Worm (Caenorhabditis elegans) whole organism, late embryonic: ENCODE results near the gene F35G2.5.

Experiments
- C08G9.2 ChIP-seq: sonication (generic microtip); optimal IDR thresholded peaks from 2 replicates; lab custom pipeline; 2016; ENCODE audit warnings: mild to moderate bottlenecking, missing genetic modification characterization, moderate library complexity, missing compliant biosample characterization
- C38D4.7 ChIP-seq: fragments of 200-800 bp; sonication (Bioruptor generic); optimal IDR thresholded peaks from 2 replicates; lab custom pipeline; 2018; ENCODE audit warnings: mild to moderate bottlenecking, missing genetic modification characterization, moderate library complexity, missing compliant biosample characterization
- F13H6.1 ChIP-seq: sonication (generic microtip); optimal IDR thresholded peaks from 2 replicates; lab custom pipeline; 2016; ENCODE audit warnings: missing genetic modification characterization, missing compliant biosample characterization
- T23F11.4 ChIP-seq: fragments of 200-800 bp; sonication (Bioruptor generic); optimal IDR thresholded peaks from 2 replicates; lab custom pipeline; 2018; ENCODE audit warnings: mild to moderate bottlenecking, missing genetic modification characterization, missing compliant biosample characterization
- Y22D7AL.16 ChIP-seq: sonication (generic microtip); optimal IDR thresholded peaks from 2 replicates; lab custom pipeline; 2016; ENCODE audit warnings: missing genetic modification characterization, missing compliant biosample characterization
- ahr-1 ChIP-seq: sonication (generic microtip); optimal IDR thresholded peaks from 2 replicates; lab custom pipeline; 2016; ENCODE audit warnings: missing genetic modification characterization, missing compliant biosample characterization
- ama-1 ChIP-seq: fragments of 150-350 bp; optimal IDR thresholded peaks from 2 replicates; lab custom pipeline; 2014
- ceh-2 ChIP-seq: sonication (generic microtip); optimal IDR thresholded peaks from 2 replicates; lab custom pipeline; 2016; ENCODE audit warnings: missing genotype, missing genetic modification characterization, missing compliant biosample characterization
- ceh-31 ChIP-seq: sonication (generic microtip); optimal IDR thresholded peaks from 2 replicates; lab custom pipeline; 2016; ENCODE audit warnings: missing genetic modification characterization, missing compliant biosample characterization
- dve-1 ChIP-seq: sonication (generic microtip); optimal IDR thresholded peaks from 2 replicates; lab custom pipeline; 2017; ENCODE audit warnings: antibody characterized with exemption, mild to moderate bottlenecking, missing genetic modification characterization, missing compliant biosample characterization
- elt-2 ChIP-seq: sonication (generic microtip); optimal IDR thresholded peaks from 2 replicates; lab custom pipeline; 2016; ENCODE audit warnings: missing genetic modification reagents, missing genetic modification characterization, missing compliant biosample characterization
- ets-4 ChIP-seq: sonication (generic microtip); optimal IDR thresholded peaks from 2 replicates; lab custom pipeline; 2016; ENCODE audit warnings: missing genetic modification characterization, missing compliant biosample characterization
- fkh-10 ChIP-seq: fragments of 150-350 bp; optimal IDR thresholded peaks from 2 replicates; lab custom pipeline; 2014; ENCODE audit warnings: missing biosample characterization, missing genetic modification reagents, missing genetic modification characterization
- fkh-6 ChIP-seq: sonication (generic microtip); optimal IDR thresholded peaks from 2 replicates; lab custom pipeline; 2016; ENCODE audit warnings: missing genetic modification characterization, missing compliant biosample characterization
- gmeb-2 ChIP-seq: sonication (generic microtip); optimal IDR thresholded peaks from 2 replicates; lab custom pipeline; 2016; ENCODE audit warnings: missing genetic modification characterization, inconsistent platforms, missing compliant biosample characterization
- hlh-13 ChIP-seq: fragments of 200-800 bp; sonication (Bioruptor generic); optimal IDR thresholded peaks from 2 replicates; lab custom pipeline; 2018; ENCODE audit warnings: mild to moderate bottlenecking, missing genetic modification characterization, missing compliant biosample characterization
- hlh-6 ChIP-seq: sonication (generic microtip); optimal IDR thresholded peaks from 2 replicates; lab custom pipeline; 2016; ENCODE audit warnings: missing genotype, missing genetic modification characterization, missing compliant biosample characterization
- madf-2 ChIP-seq: sonication (generic microtip); optimal IDR thresholded peaks from 2 replicates; lab custom pipeline; 2017; ENCODE audit warnings: missing genetic modification characterization, missing compliant biosample characterization
- mec-3 ChIP-seq: sonication (generic microtip); optimal IDR thresholded peaks from 2 replicates; lab custom pipeline; 2016; ENCODE audit warnings: borderline replicate concordance, missing genetic modification characterization, missing compliant biosample characterization
- nfya-1 ChIP-seq: sonication (generic microtip); optimal IDR thresholded peaks from 2 replicates; lab custom pipeline; 2017; ENCODE audit warnings: missing genetic modification characterization, mild to moderate bottlenecking, missing compliant biosample characterization, antibody characterized with exemption, moderate library complexity
- npax-4 ChIP-seq: sonication (generic microtip); optimal IDR thresholded peaks from 2 replicates; lab custom pipeline; 2016; ENCODE audit warnings: missing genetic modification characterization, missing compliant biosample characterization
- odd-2 ChIP-seq: sonication (generic microtip); optimal IDR thresholded peaks from 2 replicates; lab custom pipeline; 2017; ENCODE audit warnings: antibody characterized with exemption, mild to moderate bottlenecking, missing genetic modification characterization, missing compliant biosample characterization
- pag-3 ChIP-seq: sonication (generic microtip); optimal IDR thresholded peaks from 2 replicates; lab custom pipeline; 2016; ENCODE audit warnings: missing compliant biosample characterization, missing genetic modification characterization, borderline replicate concordance
- pat-9 ChIP-seq: fragments of 200-800 bp; sonication (Bioruptor generic); optimal IDR thresholded peaks from 2 replicates; lab custom pipeline; 2018; ENCODE audit warnings: mild to moderate bottlenecking, missing genetic modification characterization, moderate library complexity, missing compliant biosample characterization
- pax-1 ChIP-seq: fragments of 150-350 bp; optimal IDR thresholded peaks from 2 replicates; lab custom pipeline; 2014; ENCODE audit warnings: missing biosample characterization, missing genetic modification characterization
- pha-2 ChIP-seq: sonication (generic microtip); optimal IDR thresholded peaks from 2 replicates; lab custom pipeline; 2017; ENCODE audit warnings: mild to moderate bottlenecking, missing genetic modification characterization, missing compliant biosample characterization
- pha-4 ChIP-seq: fragments of 150-350 bp; optimal IDR thresholded peaks from 2 replicates; lab custom pipeline; 2018; ENCODE audit warnings: missing biosample characterization, missing genetic modification reagents, missing genetic modification characterization
- pqm-1 ChIP-seq: sonication (generic microtip); optimal IDR thresholded peaks from 2 replicates; lab custom pipeline; 2016; ENCODE audit warnings: missing genetic modification characterization, missing compliant biosample characterization
- pros-1 ChIP-seq: fragments of 150-350 bp; optimal IDR thresholded peaks from 2 replicates; lab custom pipeline; 2014; ENCODE audit warnings: missing biosample characterization, missing genetic modification reagents, missing genetic modification characterization
- sdc-2 ChIP-seq: sonication (generic microtip); optimal IDR thresholded peaks from 2 replicates; lab custom pipeline; 2016; ENCODE audit warnings: missing genotype, missing genetic modification characterization, missing compliant biosample characterization
- tbx-2 ChIP-seq: sonication (generic microtip); optimal IDR thresholded peaks from 2 replicates; lab custom pipeline; 2016; ENCODE audit warnings: missing genetic modification characterization, missing compliant biosample characterization
- ttx-3 ChIP-seq: sonication (generic microtip); optimal IDR thresholded peaks from 2 replicates; lab custom pipeline; 2016; ENCODE audit warnings: missing genetic modification reagents, missing genetic modification characterization, missing compliant biosample characterization
- unc-3 ChIP-seq, 2 experiments: fragments of 200-800 bp in 1 of 2; sonication (Bioruptor generic) in 1 of 2; sonication (generic microtip) in 1 of 2; conservative IDR thresholded peaks in 1 of 2; optimal IDR thresholded peaks in 1 of 2; 2 replicates each; pipeline versions ENCODE4 v1.3.6 to Lab custom; 2016 to 2022; ENCODE audit warnings: missing compliant biosample characterization in 2 of 2, missing genetic modification characterization in 2 of 2, missing genetic modification reagents in 1 of 2
- unc-42 ChIP-seq: sonication (generic microtip); optimal IDR thresholded peaks from 2 replicates; lab custom pipeline; 2016; ENCODE audit warnings: missing genotype, missing genetic modification characterization, missing compliant biosample characterization
- unc-86 ChIP-seq: sonication (generic microtip); optimal IDR thresholded peaks from 2 replicates; lab custom pipeline; 2016; ENCODE audit warnings: missing genetic modification characterization, missing compliant biosample characterization

F35G2.5 gene

ce11 chrIV:12196608-12197007, 22.8 kb upstream of the F35G2.5 start:
- TF ChIP-seq elt-2: peak; percentile 36
- TF ChIP-seq pqm-1: no peak

ce11 chrIV:12197679-12198078, 21.7 kb upstream of the F35G2.5 start:
- TF ChIP-seq elt-2 (peak; percentile 76), gmeb-2 (tag; lab: Kevin White, UChicago) (no peak)

ce11 chrIV:12198816-12199215, 20.6 kb upstream of the F35G2.5 start:
- TF ChIP-seq pha-4 (tag; lab: Kevin White, UChicago) (no peak), pag-3 (tag; lab: Kevin White, UChicago) (no peak), C08G9.2 (tag; lab: Kevin White, UChicago) (no peak), pha-2 (tag; lab: Kevin White, UChicago) (no peak), F13H6.1 (tag; lab: Kevin White, UChicago) (no peak), pros-1 (tag; lab: Kevin White, UChicago) (no peak)

- TF ChIP-seq nfya-1 (tag; lab: Kevin White, UChicago) (no peak), hlh-6 (no peak), elt-2 (no peak), ttx-3 (no peak), ceh-31 (tag; lab: Kevin White, UChicago) (no peak)
Measured at ce11 chrIV:12199538-12200158, 19.8 kb upstream of the F35G2.5 start.

ce11 chrIV:12200812-12201211, 18.6 kb upstream of the F35G2.5 start:
- TF ChIP-seq ceh-2 (no peak), C38D4.7 (GFP tag; lab: Kevin White, UChicago) (no peak), T23F11.4 (GFP tag; lab: Kevin White, UChicago) (no peak), Y22D7AL.16 (tag; lab: Kevin White, UChicago) (no peak), unc-86 (no peak), C08G9.2 (tag; lab: Kevin White, UChicago) (peak; percentile 6), fkh-10 (GFP tag; lab: Kevin White, UChicago) (no peak)

ce11 chrIV:12202000-12202399, 17.4 kb upstream of the F35G2.5 start:
- TF ChIP-seq ceh-31 (tag; lab: Kevin White, UChicago): no peak
- no peak for TF ChIP-seq sdc-2
- no peak for TF ChIP-seq pat-9
- no peak for TF ChIP-seq elt-2
- no peak for TF ChIP-seq unc-42 (tag; lab: Kevin White, UChicago)
- TF ChIP-seq pag-3 (tag; lab: Kevin White, UChicago): no peak
- no peak for TF ChIP-seq npax-4 (tag; lab: Kevin White, UChicago)
- no peak for TF ChIP-seq madf-2 (tag; lab: Kevin White, UChicago)
- no peak for TF ChIP-seq ets-4 (tag; lab: Kevin White, UChicago)
- TF ChIP-seq unc-3 (GFP tag; conservative IDR thresholded peaks at IDR 0.05; lab: Robert Waterston, UW): no peak
- TF ChIP-seq unc-3 (tag; optimal IDR thresholded peaks at IDR 0.05; lab: Kevin White, UChicago): no peak
- no peak for TF ChIP-seq ama-1 (lab: Kevin White, UChicago)
- no peak for TF ChIP-seq hlh-6
- TF ChIP-seq fkh-6: no peak
- TF ChIP-seq hlh-13 (GFP tag; lab: Kevin White, UChicago): no peak

ce11 chrIV:12202949-12203348, 16.5 kb upstream of the F35G2.5 start, which contains the start of gene F35G2.1:
F35G2.1 (plus strand) TSS chrIV:12203249.
- TF ChIP-seq mec-3 (tag; lab: Kevin White, UChicago): no peak
- TF ChIP-seq ttx-3: no peak
- TF ChIP-seq dve-1: no peak
- TF ChIP-seq ahr-1: no peak
- no peak for TF ChIP-seq odd-2
- TF ChIP-seq pax-1 (tag; lab: Kevin White, UChicago): no peak
- TF ChIP-seq tbx-2 (tag; lab: Kevin White, UChicago): no peak
